Worm (Caenorhabditis elegans): Measurements from ENCODE around the gene F41E6.15.
A peak's percentile ranks its signal among the peaks of the same experiment; 100 is the strongest.

The F41E6.15 gene

DNA sequence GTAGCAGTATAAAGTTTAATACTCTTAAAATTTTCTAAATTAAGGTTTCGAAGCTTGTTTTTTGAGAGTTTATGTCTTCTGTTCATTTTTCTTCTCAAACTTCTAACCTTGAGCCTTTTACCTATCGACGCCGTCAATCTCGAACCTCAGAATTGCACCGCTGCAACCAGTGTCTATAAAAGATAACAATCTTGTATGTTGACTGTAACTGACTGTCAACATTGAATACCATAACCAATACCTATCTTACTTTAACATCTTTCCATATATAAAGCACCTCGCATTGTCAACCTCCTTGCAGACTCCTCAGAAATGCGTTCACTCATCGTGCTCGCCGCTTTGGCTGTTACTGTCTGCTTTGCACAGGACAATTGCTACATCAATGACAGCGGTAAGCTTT is 16.2 kb upstream of the F41E6.15 start, which contains the start of gene grd-5:
grd-5 (plus strand) TSS at position 295 of the 400 bp plus-strand sequence.
- TF ChIP-seq snpc-3.4 (tag; optimal IDR thresholded peaks at IDR 0.05) (no peak), dpff-1 (tag; optimal IDR thresholded peaks at IDR 0.05) (no peak), chd-7 (tag; optimal IDR thresholded peaks at IDR 0.05) (no peak), mes-4 (tag; optimal IDR thresholded peaks at IDR 0.05) (no peak), lin-54 (GFP tag; optimal IDR thresholded peaks at IDR 0.05) (no peak), snpc-1.3 (tag; optimal IDR thresholded peaks at IDR 0.05; ENCODE audit: insufficient read depth) (no peak), attf-6 (GFP tag; IDR thresholded peaks at IDR 0.05) (no peak), F37B4.10 (GFP tag; IDR thresholded peaks at IDR 0.05) (no peak), Y53G8AR.9 (GFP tag; conservative IDR thresholded peaks at IDR 0.05) (no peak)

DNA sequence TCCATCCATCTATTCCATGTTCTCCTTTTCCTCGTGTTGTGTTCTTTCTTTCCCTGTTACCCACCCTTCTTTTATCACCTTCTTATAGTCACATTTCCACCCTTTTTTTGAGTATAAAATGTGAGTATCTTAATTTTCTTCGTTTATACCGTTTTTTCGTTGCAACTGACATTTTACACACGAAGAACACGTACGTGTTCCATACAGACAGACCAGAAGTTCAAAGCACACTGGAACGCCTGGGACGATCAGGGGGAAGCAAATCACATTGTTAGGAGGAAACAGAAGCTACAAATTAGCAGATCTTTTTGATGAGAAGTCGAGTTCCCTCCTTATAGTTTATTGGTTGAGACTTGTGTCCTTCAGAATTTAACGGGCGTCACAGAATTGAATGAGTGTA is 13.2 kb upstream of the F41E6.15 start:
- TF ChIP-seq B0035.1 (tag; optimal IDR thresholded peaks at IDR 0.05) = no peak
- no peak for TF ChIP-seq unc-130 (GFP tag; optimal IDR thresholded peaks at IDR 0.05)
- no peak for TF ChIP-seq C17E4.6 (GFP tag; IDR thresholded peaks at IDR 0.05)
- no peak for TF ChIP-seq sptf-2 (GFP tag; optimal IDR thresholded peaks at IDR 0.05)
- peak; percentile 22; the same call in 1 of the 2 replicates for TF ChIP-seq ekl-4 (GFP tag; IDR thresholded peaks at IDR 0.05)
- peak; percentile 23 for TF ChIP-seq him-1 (tag; optimal IDR thresholded peaks at IDR 0.05)
- 0 out of 2 replicates have a peak, but pooled peaks have one; percentile 29 for TF ChIP-seq madf-3 (GFP tag; IDR thresholded peaks at IDR 0.05)
- TF ChIP-seq B0336.3 (GFP tag; IDR thresholded peaks at IDR 0.05) = 0 out of 2 replicates have a peak, but pooled peaks have one; percentile 16
- no peak for TF ChIP-seq fkh-3 (tag; optimal IDR thresholded peaks at IDR 0.05)
- TF ChIP-seq rcor-1 (GFP tag; IDR thresholded peaks at IDR 0.05) = no peak

DNA sequence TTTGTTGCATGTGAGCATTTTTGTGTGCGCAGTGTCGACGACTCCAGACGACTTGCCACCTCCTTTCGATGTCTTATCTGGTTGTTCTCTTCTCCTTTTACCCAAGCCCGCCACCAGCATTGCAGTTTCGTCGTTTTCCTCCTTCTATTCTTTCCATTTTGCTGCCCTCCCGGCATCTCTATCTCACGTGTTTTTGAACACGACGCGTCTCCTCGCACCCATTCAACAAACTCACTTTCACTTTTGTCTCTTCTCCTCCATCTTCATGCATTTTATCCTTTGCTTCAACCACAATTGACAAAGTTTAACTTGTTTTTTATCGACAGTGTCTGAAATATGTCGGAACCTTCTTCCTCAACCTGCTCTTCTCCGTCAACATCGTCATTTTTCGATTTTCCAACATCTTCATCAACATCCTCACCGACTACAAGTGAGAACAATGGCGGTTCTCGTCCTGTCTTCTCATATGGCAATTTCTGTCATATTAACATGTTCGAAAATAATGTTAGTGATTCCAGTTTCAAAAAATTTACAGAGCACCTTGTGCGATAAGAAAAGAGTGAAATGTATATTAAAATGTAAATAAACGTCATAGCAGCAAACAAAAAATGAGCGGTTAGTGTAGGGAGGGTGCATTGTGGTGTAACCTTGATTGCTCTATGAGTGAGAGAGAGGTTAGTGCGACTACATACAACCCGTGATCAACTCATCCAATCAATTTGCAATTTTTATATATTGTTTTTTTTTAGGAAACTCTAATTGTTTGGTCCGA is 8.3 kb upstream of the F41E6.15 start, which contains the start of gene fip-4:
fip-4 (minus strand) TSS at position 636 of the 772 bp plus-strand sequence.
- TF ChIP-seq nhr-80 (tag; optimal IDR thresholded peaks at IDR 0.05) = peak; percentile 67
- no peak for TF ChIP-seq mxl-1 (tag; optimal IDR thresholded peaks at IDR 0.05)
- TF ChIP-seq attf-6 (GFP tag; IDR thresholded peaks at IDR 0.05) = no peak
- no peak for TF ChIP-seq B0035.1 (tag; optimal IDR thresholded peaks at IDR 0.05)
- no peak for TF ChIP-seq attf-5 (GFP tag; optimal IDR thresholded peaks at IDR 0.05)
- TF ChIP-seq hmg-20 (GFP tag; IDR thresholded peaks at IDR 0.05) = no peak
- no peak for TF ChIP-seq ceh-79 (tag; optimal IDR thresholded peaks at IDR 0.05)
- peak; percentile 23 for TF ChIP-seq F23B12.7 (tag; optimal IDR thresholded peaks at IDR 0.05; ENCODE audit: insufficient read depth)
- TF ChIP-seq sea-2 (GFP tag; IDR thresholded peaks at IDR 0.05) = no peak
- TF ChIP-seq ztf-18 (tag; optimal IDR thresholded peaks at IDR 0.05) = no peak
- no peak for TF ChIP-seq snpc-1.3 (tag; optimal IDR thresholded peaks at IDR 0.05; ENCODE audit: insufficient read depth)
- TF ChIP-seq madf-10 (tag; optimal IDR thresholded peaks at IDR 0.05) = no peak
- TF ChIP-seq efl-1 (GFP tag; optimal IDR thresholded peaks at IDR 0.05) = no peak
- TF ChIP-seq tlf-1 (GFP tag; optimal IDR thresholded peaks at IDR 0.05) = no peak
- TF ChIP-seq zfh-2 (GFP tag; conservative IDR thresholded peaks at IDR 0.05) = 0 out of 2 replicates have a peak, but pooled peaks have one; percentile 8
- TF ChIP-seq F52B5.7 (tag; optimal IDR thresholded peaks at IDR 0.05) = no peak
- TF ChIP-seq nhr-120 (GFP tag; IDR thresholded peaks at IDR 0.05) = no peak
- TF ChIP-seq ZK185.1 (tag; optimal IDR thresholded peaks at IDR 0.05; ENCODE audit: poor library complexity, severe bottlenecking) = peak; percentile 10
- TF ChIP-seq aptf-3 (GFP tag; IDR thresholded peaks at IDR 0.05) = 0 out of 2 replicates have a peak, but pooled peaks have one; percentile 23
- TF ChIP-seq aptf-2 (GFP tag; conservative IDR thresholded peaks at IDR 0.05) = no peak
- TF ChIP-seq tbx-9 (tag; optimal IDR thresholded peaks at IDR 0.05; ENCODE audit: borderline replicate concordance) = no peak
- no peak for TF ChIP-seq hrde-1 (tag; optimal IDR thresholded peaks at IDR 0.05; ENCODE audit: borderline replicate concordance)
- no peak for TF ChIP-seq snpc-3.4 (tag; optimal IDR thresholded peaks at IDR 0.05)
- no peak for TF ChIP-seq bed-2 (GFP tag; IDR thresholded peaks at IDR 0.05)
- peak; percentile 68 for TF ChIP-seq pha-4 (tag; optimal IDR thresholded peaks at IDR 0.05)
- TF ChIP-seq sdz-38 (tag; optimal IDR thresholded peaks at IDR 0.05) = no peak
- TF ChIP-seq B0336.3 (GFP tag; IDR thresholded peaks at IDR 0.05) = 0 out of 2 replicates have a peak, but pooled peaks have one; percentile 18
